Fruit fly (Drosophila melanogaster) whole organism, prepupa: Measurements from ENCODE around the gene CG42465.

Experiments
- Blimp-1 ChIP-seq: fragments of 200-800 bp; sonication (Bioruptor generic); optimal IDR thresholded peaks from 3 replicates; lab custom pipeline; 2017; ENCODE audit warnings: missing biosample characterization, missing genetic modification characterization, mild to moderate bottlenecking, moderate library complexity, missing genetic modification reagents
- CG15336 ChIP-seq: fragments of 200-800 bp; sonication (Bioruptor generic); IDR thresholded peaks from 2 replicates; pipeline ENCODE4 v1.3.6; 2022; ENCODE audit warnings: missing biosample characterization, missing genetic modification characterization
- CG16779 ChIP-seq: fragments of 200-800 bp; sonication (Bioruptor generic); optimal IDR thresholded peaks from 3 replicates; lab custom pipeline; 2017; ENCODE audit warnings: missing biosample characterization, mild to moderate bottlenecking, missing genetic modification characterization
- CG4318 ChIP-seq: fragments of 200-800 bp; sonication (Bioruptor generic); optimal IDR thresholded peaks from 3 replicates; lab custom pipeline; 2017; ENCODE audit warnings: missing biosample characterization, mild to moderate bottlenecking, missing genetic modification characterization
- CG6163 ChIP-seq: fragments of 200-800 bp; sonication (Bioruptor generic); IDR thresholded peaks from 3 replicates; pipeline ENCODE4 v1.3.6; 2022; ENCODE audit warnings: missing biosample characterization, missing genetic modification characterization
- CG6792 ChIP-seq: fragments of 200-800 bp; sonication (Bioruptor generic); optimal IDR thresholded peaks from 3 replicates; lab custom pipeline; 2016; ENCODE audit warnings: missing biosample characterization, missing genetic modification characterization
- CG6854 ChIP-seq: fragments of 200-800 bp; sonication (Bioruptor generic); optimal IDR thresholded peaks from 2 replicates; lab custom pipeline; 2017; ENCODE audit warnings: missing biosample characterization, mild to moderate bottlenecking, missing genetic modification characterization
- CG8319 ChIP-seq: fragments of 200-800 bp; sonication (Bioruptor generic); optimal IDR thresholded peaks from 3 replicates; lab custom pipeline; 2016; ENCODE audit warnings: missing biosample characterization, missing genetic modification characterization
- Hr39 ChIP-seq: fragments of 200-800 bp; sonication (Bioruptor generic); optimal IDR thresholded peaks from 2 replicates; lab custom pipeline; 2016; ENCODE audit warnings: missing biosample characterization, missing genetic modification characterization
- Sox102F ChIP-seq: fragments of 200-800 bp; sonication (Bioruptor generic); optimal IDR thresholded peaks from 2 replicates; lab custom pipeline; 2016; ENCODE audit warnings: missing biosample characterization, mild to moderate bottlenecking, missing genetic modification characterization
- dac ChIP-seq: fragments of 200-800 bp; sonication (Bioruptor generic); optimal IDR thresholded peaks from 2 replicates; lab custom pipeline; 2017; ENCODE audit warnings: missing biosample characterization, mild to moderate bottlenecking, missing genetic modification characterization
- fkh ChIP-seq: fragments of 200-800 bp; sonication (Bioruptor generic); optimal IDR thresholded peaks from 3 replicates; lab custom pipeline; 2017; ENCODE audit warnings: missing biosample characterization, mild to moderate bottlenecking, missing genetic modification characterization, moderate library complexity
- ss ChIP-seq, 2 experiments: fragments of 200-800 bp; sonication (Bioruptor generic); optimal IDR thresholded peaks; 2 replicates in 1 of 2; 3 replicates in 1 of 2; lab custom pipeline; 2017 to 2018; ENCODE audit warnings: mild to moderate bottlenecking in 2 of 2, missing biosample characterization in 2 of 2, missing genetic modification characterization in 2 of 2, moderate library complexity in 1 of 2

DNA sequence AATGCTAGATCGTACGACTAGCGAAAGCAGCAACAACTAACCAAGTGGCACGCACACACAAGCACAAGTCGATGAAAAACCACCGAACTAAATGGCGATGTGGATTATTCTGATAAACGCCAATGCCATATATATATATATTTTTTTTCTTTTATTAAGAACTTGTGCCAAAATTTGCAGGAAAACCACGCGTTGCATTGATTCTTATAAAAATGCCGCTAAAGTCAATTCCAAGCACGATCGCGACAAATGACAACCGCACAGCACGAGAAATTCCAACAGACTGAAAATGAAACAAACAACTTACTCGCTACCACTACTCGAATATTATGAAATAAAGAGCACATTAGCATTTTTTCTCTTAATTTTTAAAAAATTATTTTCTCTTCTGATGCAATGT is 43.3 kb upstream of the CG42465 start, which contains the start of gene for:
- TF ChIP-seq CG4318 (GFP tag; lab: Kevin White, UChicago) (no peak), CG16779 (tag; lab: Kevin White, UChicago) (no peak), CG15336 (GFP tag; lab: Robert Waterston, UW) (no peak), ss (GFP tag; optimal IDR thresholded peaks at IDR 0.05; lab: Kevin White, UChicago) (no peak), Sox102F (no peak), Hr39 (GFP tag; lab: Kevin White, UChicago) (no peak), CG6792 (GFP tag; lab: Kevin White, UChicago) (no peak), CG6854 (GFP tag; lab: Kevin White, UChicago) (no peak), CG8319 (GFP tag; lab: Kevin White, UChicago) (no peak), fkh (peak; percentile 21), Blimp-1 (GFP tag; lab: Kevin White, UChicago) (no peak), CG6163 (GFP tag; lab: Robert Waterston, UW) (no peak; the same call in 1 of the 3 replicates), dac (GFP tag; lab: Kevin White, UChicago) (no peak)
